Worm (Caenorhabditis elegans): ENCODE results near the gene R04F11.2.

Gene R04F11.2

DNA sequence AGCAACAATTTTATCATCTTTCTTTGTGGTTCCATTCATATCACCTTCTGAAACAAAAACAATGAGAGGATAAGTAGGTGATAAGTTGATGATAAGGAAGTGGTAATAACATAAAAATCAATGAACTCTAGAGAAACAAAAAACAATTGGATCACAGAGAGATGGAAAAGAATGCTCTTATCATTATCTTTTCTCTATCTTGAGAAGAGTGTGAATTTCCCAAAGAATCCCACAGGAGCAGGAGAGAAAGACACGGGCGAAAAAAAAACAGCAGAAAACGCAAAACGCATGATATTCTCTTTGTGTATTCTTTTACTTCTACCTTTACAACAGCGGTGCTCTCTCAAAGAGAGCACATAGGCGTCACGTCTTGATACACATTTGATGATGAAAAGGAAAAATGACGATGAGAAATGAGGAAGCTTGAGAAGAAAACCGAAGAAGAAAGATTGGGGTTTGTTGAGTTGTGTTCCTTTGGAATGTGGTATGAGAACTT is 48.9 kb upstream of the R04F11.2 start, which contains the start of gene twk-24:
twk-24 (minus strand) TSS at position 51 of the 496 bp plus-strand sequence.
- TF ChIP-seq mbf-1 (tag; optimal IDR thresholded peaks at IDR 0.05) = no peak
- TF ChIP-seq sma-9 (GFP tag; optimal IDR thresholded peaks at IDR 0.05) = peak; percentile 38
- TF ChIP-seq sma-9 (tag; optimal IDR thresholded peaks at IDR 0.05) = no peak
- TF ChIP-seq nhr-129 (tag; optimal IDR thresholded peaks at IDR 0.05) = peak; percentile 45

DNA sequence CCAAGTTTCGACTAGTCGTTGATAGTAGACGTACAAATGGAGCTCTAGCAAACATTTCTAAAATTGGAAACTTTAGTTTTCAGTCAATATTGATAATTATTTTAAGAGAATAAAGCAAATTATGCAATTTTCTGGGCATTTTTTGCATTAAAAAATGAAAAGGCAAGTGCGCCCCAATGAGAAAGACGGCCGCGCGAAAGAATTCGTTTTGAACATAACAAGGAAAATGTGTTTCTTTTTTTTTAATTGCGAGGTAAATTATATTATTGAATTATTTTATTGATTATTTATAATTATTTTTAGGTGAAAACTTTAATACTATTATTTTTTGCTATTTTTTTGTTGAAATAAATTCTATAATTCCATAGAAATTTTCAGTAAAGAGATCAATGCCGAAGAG is 46.7 kb upstream of the R04F11.2 start, which contains the start of the genes tsfm-1 and capg-2:
tsfm-1 (minus strand) TSS at position 57 of the 400 bp plus-strand sequence.
capg-2 (plus strand) TSS at position 379 of the 400 bp plus-strand sequence.
- TF ChIP-seq sma-9 (GFP tag; optimal IDR thresholded peaks at IDR 0.05) (no peak), sma-9 (tag; optimal IDR thresholded peaks at IDR 0.05) (no peak), C34F6.9 (tag; optimal IDR thresholded peaks at IDR 0.05) (peak; percentile 25), lsy-2 (tag; optimal IDR thresholded peaks at IDR 0.05) (peak in 1 of 2 experiments; percentile 22)

DNA sequence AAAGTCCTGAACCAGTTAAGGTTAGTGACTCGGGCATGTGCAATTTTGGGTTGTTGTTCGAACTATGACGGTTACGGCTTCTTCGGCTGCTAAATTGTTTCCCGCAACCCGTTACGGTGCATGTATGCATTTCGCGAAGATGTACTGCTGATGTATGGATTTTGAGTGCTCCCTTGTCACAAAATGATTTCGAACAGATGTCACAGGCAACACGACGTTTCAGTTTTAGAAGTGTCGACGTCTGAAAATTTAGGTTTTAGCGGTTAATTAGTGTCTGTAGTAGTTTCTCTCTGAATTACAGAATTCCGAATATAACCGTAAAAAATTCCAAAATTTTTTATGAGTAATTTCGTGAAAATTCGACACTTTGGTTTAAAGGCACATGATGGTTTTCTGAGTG is 42.5 kb upstream of the R04F11.2 start:
- TF ChIP-seq sem-4 (tag; optimal IDR thresholded peaks at IDR 0.05) (no peak), egl-27 (tag; optimal IDR thresholded peaks at IDR 0.05) (no peak), elt-1 (tag; optimal IDR thresholded peaks at IDR 0.05) (no peak), sma-9 (GFP tag; optimal IDR thresholded peaks at IDR 0.05) (no peak), sma-9 (tag; optimal IDR thresholded peaks at IDR 0.05) (no peak), gmeb-1 (tag; optimal IDR thresholded peaks at IDR 0.05) (no peak), lsy-2 (tag; optimal IDR thresholded peaks at IDR 0.05) (no peak), aly-2 (tag; optimal IDR thresholded peaks at IDR 0.05) (no peak)

DNA sequence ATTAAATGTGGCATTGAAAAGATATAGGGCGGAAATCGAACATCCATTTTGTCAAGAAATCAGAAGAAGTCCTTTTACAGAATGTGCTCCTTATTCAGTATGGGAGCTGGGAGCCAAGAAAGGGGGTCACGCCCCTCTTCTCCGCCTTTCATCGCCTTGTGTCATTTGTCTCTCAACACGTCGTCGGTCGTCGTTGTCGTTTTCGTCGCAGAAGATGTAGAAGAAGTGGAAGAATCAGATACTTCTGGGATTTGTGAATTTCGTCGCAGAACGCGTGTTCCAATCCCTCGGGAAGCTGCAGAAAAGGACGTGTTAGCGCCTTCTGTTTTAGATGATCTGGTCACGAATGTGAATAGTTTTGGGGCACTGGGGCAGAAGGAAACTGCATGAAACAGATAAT is 41.2 kb upstream of the R04F11.2 start, which contains the start of gene bnc-1:
bnc-1 (minus strand) TSS at position 101 of the 400 bp plus-strand sequence.
- TF ChIP-seq egl-27 (tag; optimal IDR thresholded peaks at IDR 0.05) = no peak
- TF ChIP-seq mab-5 (tag; optimal IDR thresholded peaks at IDR 0.05) = no peak
- no peak for TF ChIP-seq nhr-11 (tag; optimal IDR thresholded peaks at IDR 0.05)
- TF ChIP-seq lsy-2 (tag; optimal IDR thresholded peaks at IDR 0.05) = no peak
- no peak for TF ChIP-seq unc-55 (GFP tag; optimal IDR thresholded peaks at IDR 0.05)
- TF ChIP-seq ama-1 (optimal IDR thresholded peaks at IDR 0.05) = no peak
- TF ChIP-seq alr-1 (tag; optimal IDR thresholded peaks at IDR 0.05) = no peak
- TF ChIP-seq blmp-1 (tag; optimal IDR thresholded peaks at IDR 0.05; ENCODE audit: insufficient read depth) = no peak
- TF ChIP-seq sma-9 (GFP tag; optimal IDR thresholded peaks at IDR 0.05) = no peak
- no peak for TF ChIP-seq sma-9 (tag; optimal IDR thresholded peaks at IDR 0.05)
- TF ChIP-seq nhr-77 (tag; optimal IDR thresholded peaks at IDR 0.05) = no peak
- TF ChIP-seq unc-62 (GFP tag; optimal IDR thresholded peaks at IDR 0.05) = no peak
- no peak for TF ChIP-seq zag-1 (tag; optimal IDR thresholded peaks at IDR 0.05)
- TF ChIP-seq R02D3.7 (tag; optimal IDR thresholded peaks at IDR 0.05) = no peak

DNA sequence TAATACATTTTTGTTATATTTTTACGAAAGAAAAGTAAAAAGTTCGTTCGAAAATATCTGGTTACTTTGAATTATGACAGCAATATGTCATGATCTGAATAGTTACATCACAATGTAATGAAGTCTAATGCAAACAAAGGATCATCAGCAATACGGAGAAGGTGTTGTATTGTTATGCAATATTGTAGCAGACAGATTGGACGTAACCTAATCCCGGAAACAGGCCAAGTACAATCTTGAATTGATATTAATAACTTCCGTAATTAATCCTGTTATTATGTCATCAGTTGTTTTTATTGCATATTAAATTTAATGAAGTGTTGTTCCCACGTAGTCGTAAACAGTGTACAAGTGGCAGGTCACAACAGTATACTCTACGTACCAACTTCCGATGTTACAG is 36.7 kb upstream of the R04F11.2 start:
- no peak for TF ChIP-seq skn-1 (tag; optimal IDR thresholded peaks at IDR 0.05)
- no peak for TF ChIP-seq nhr-11 (tag; optimal IDR thresholded peaks at IDR 0.05)
- no peak for TF ChIP-seq F13H6.1 (tag; optimal IDR thresholded peaks at IDR 0.05)
- no peak for TF ChIP-seq C34F6.9 (tag; optimal IDR thresholded peaks at IDR 0.05)
- TF ChIP-seq nhr-12 (tag; optimal IDR thresholded peaks at IDR 0.05) = no peak
- no peak for TF ChIP-seq zag-1 (tag; optimal IDR thresholded peaks at IDR 0.05)
- TF ChIP-seq fos-1 (tag; optimal IDR thresholded peaks at IDR 0.05) = no peak
- no peak for TF ChIP-seq dmd-4 (tag; optimal IDR thresholded peaks at IDR 0.05)
- no peak for TF ChIP-seq unc-55 (GFP tag; optimal IDR thresholded peaks at IDR 0.05)
- no peak for TF ChIP-seq lsy-2 (tag; optimal IDR thresholded peaks at IDR 0.05)
- TF ChIP-seq R02D3.7 (tag; optimal IDR thresholded peaks at IDR 0.05) = no peak
- TF ChIP-seq ztf-1 (GFP tag; conservative IDR thresholded peaks at IDR 0.05) = no peak
- TF ChIP-seq blmp-1 (tag; optimal IDR thresholded peaks at IDR 0.05; ENCODE audit: insufficient read depth) = no peak

DNA sequence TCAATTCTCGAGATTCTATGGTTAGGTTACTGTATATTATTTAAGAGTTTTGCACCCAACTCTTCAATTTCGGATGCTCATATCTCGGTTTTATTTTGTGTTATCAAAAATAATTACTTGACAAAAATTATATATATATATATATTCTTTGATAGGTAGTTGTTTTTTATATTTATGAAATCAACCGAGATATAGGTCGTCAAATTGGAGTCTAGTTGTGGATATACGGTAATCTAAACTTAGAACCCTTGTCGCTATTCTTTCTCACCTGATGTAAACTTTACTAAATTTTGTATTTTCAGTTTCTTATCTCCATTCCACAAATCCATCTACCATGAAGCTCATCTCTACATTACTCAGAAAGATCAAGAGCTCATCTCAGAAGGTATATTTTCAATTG is 35.0 kb upstream of the R04F11.2 start, which contains the start of gene F55C5.10:
F55C5.10 (plus strand) TSS at position 301 of the 400 bp plus-strand sequence.
- no peak for TF ChIP-seq snpc-4 (tag; optimal IDR thresholded peaks at IDR 0.05)

DNA sequence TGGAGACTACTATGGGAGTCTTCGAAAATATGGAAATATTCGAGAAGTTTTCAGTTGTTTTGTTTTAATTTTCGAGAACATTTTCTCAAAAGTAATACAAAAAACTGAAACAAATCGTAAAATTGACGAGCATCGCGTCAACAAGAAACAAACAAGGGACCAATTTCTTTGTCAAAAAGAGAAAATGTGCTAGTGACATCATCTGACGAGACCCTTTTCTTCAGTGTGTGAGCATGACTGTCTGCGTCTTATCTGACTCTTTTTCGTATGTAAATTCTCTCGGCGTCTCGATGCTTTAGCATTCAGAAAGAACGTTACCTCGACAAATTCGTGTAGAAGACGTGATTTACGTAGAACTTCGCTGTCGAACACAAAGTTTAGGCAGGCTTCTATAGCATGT is 30.5 kb upstream of the R04F11.2 start:
- TF ChIP-seq blmp-1 (tag; optimal IDR thresholded peaks at IDR 0.05; ENCODE audit: insufficient read depth) (no peak), unc-55 (GFP tag; optimal IDR thresholded peaks at IDR 0.05) (peak; percentile 41), C34F6.9 (tag; optimal IDR thresholded peaks at IDR 0.05) (peak; percentile 35), lsy-2 (tag; optimal IDR thresholded peaks at IDR 0.05) (peak in 1 of 2 experiments; percentile 36), snpc-4 (tag; optimal IDR thresholded peaks at IDR 0.05) (no peak), zag-1 (tag; optimal IDR thresholded peaks at IDR 0.05) (peak; percentile 2), sma-9 (GFP tag; optimal IDR thresholded peaks at IDR 0.05) (no peak), sma-9 (tag; optimal IDR thresholded peaks at IDR 0.05) (no peak), ztf-11 (tag; optimal IDR thresholded peaks at IDR 0.05) (no peak), nhr-6 (tag; optimal IDR thresholded peaks at IDR 0.05) (no peak), skn-1 (tag; optimal IDR thresholded peaks at IDR 0.05) (no peak), elt-3 (tag; optimal IDR thresholded peaks at IDR 0.05) (no peak), mdl-1 (tag; optimal IDR thresholded peaks at IDR 0.05) (no peak), nhr-10 (tag; optimal IDR thresholded peaks at IDR 0.05) (no peak), ZK546.5 (tag; optimal IDR thresholded peaks at IDR 0.05) (no peak), nhr-129 (tag; optimal IDR thresholded peaks at IDR 0.05) (peak; percentile 77), mab-5 (tag; optimal IDR thresholded peaks at IDR 0.05) (no peak)

Measured in whole organism, L2 larva.